Worm (Caenorhabditis elegans) whole organism, L4 larva: ENCODE data around the gene Y54G11A.19.

Experiments
- F10B5.3 ChIP-seq: sonication (generic microtip); optimal IDR thresholded peaks from 2 replicates; lab custom pipeline; 2016; ENCODE audit warnings: mild to moderate bottlenecking, missing genetic modification characterization, missing compliant biosample characterization
- F44E2.7 ChIP-seq: fragments of 200-800 bp; sonication (Bioruptor generic); IDR thresholded peaks from 2 replicates; pipeline ENCODE4 v2.1.2; 2022; ENCODE audit warnings: missing genetic modification characterization, missing compliant biosample characterization
- R02D3.7 ChIP-seq: fragments of 150-350 bp; sonication (generic microtip); optimal IDR thresholded peaks from 3 replicates; lab custom pipeline; 2014; ENCODE audit warnings: missing biosample characterization, missing genetic modification characterization
- T26A8.4 ChIP-seq: fragments of 200-800 bp; sonication (Bioruptor generic); IDR thresholded peaks from 2 replicates; pipeline ENCODE4 v1.3.6; 2022; ENCODE audit warnings: missing genetic modification characterization, missing compliant biosample characterization
- Y48G9A.11 ChIP-seq: fragments of 200-800 bp; sonication (Bioruptor generic); IDR thresholded peaks from 2 replicates; pipeline ENCODE4 v1.3.6; 2022; ENCODE audit warnings: missing genetic modification reagents, missing genetic modification characterization, missing compliant biosample characterization
- Y5F2A.4 ChIP-seq: fragments of 200-800 bp; sonication (Bioruptor generic); optimal IDR thresholded peaks from 2 replicates; lab custom pipeline; 2018; ENCODE audit warnings: mild to moderate bottlenecking, missing genetic modification characterization, missing compliant biosample characterization
- aha-1 ChIP-seq: fragments of 150-350 bp; peaks from one replicate; lab custom pipeline; 2014; ENCODE audit warnings: missing biosample characterization, missing genetic modification characterization
- aly-2 ChIP-seq: sonication (generic microtip); optimal IDR thresholded peaks from 2 replicates; lab custom pipeline; 2018; ENCODE audit warnings: missing biosample characterization, missing genetic modification characterization
- arid-1 ChIP-seq: fragments of 200-800 bp; sonication (Bioruptor generic); conservative IDR thresholded peaks from 2 replicates; pipeline ENCODE4 v1.3.6; 2022; ENCODE audit warnings: missing genetic modification reagents, missing genetic modification characterization, missing compliant biosample characterization
- attf-4 ChIP-seq: sonication (generic microtip); optimal IDR thresholded peaks from 3 replicates; lab custom pipeline; 2017; ENCODE audit warnings: missing biosample characterization, missing genetic modification characterization
- ceh-20 ChIP-seq: fragments of 200-800 bp; sonication (Bioruptor generic); IDR thresholded peaks from 2 replicates; pipeline ENCODE4 v1.3.6; 2022; ENCODE audit warnings: missing genetic modification reagents, missing genetic modification characterization, missing compliant biosample characterization
- ceh-28 ChIP-seq: fragments of 150-350 bp; optimal IDR thresholded peaks from 2 replicates; lab custom pipeline; 2014; ENCODE audit warnings: missing biosample characterization, missing genetic modification reagents, missing genetic modification characterization
- ceh-82 ChIP-seq: sonication (generic microtip); optimal IDR thresholded peaks from 2 replicates; lab custom pipeline; 2017; ENCODE audit warnings: missing biosample characterization, missing genetic modification characterization
- daf-16 ChIP-seq, 3 experiments: sonication (generic microtip); optimal IDR thresholded peaks; 2 replicates each; lab custom pipeline; 2016 to 2017; ENCODE audit warnings: missing genetic modification characterization in 3 of 3, missing genetic modification reagents in 3 of 3, mild to moderate bottlenecking in 2 of 3, missing compliant biosample characterization in 2 of 3, missing biosample characterization in 1 of 3, moderate library complexity in 1 of 3
- dmd-8 ChIP-seq: fragments of 200-800 bp; sonication (Bioruptor generic); IDR thresholded peaks from 2 replicates; pipeline ENCODE4 v1.3.6; 2022; ENCODE audit warnings: missing genetic modification characterization, missing compliant biosample characterization
- dmd-9 ChIP-seq: fragments of 200-800 bp; sonication (Bioruptor generic); IDR thresholded peaks from 2 replicates; pipeline ENCODE4 v1.3.6; 2022; ENCODE audit warnings: missing genetic modification reagents, missing genetic modification characterization, missing compliant biosample characterization
- dpl-1 ChIP-seq: fragments of 150-350 bp; optimal IDR thresholded peaks from 2 replicates; lab custom pipeline; 2014; ENCODE audit warnings: missing biosample characterization, missing genetic modification reagents, missing genetic modification characterization
- dve-1 ChIP-seq: sonication (generic microtip); optimal IDR thresholded peaks from 2 replicates; lab custom pipeline; 2017; ENCODE audit warnings: antibody characterized with exemption, mild to moderate bottlenecking, missing genetic modification characterization, missing compliant biosample characterization; ENCODE audit not compliant: insufficient read depth
- egl-43 ChIP-seq: fragments of 200-800 bp; sonication (Bioruptor generic); IDR thresholded peaks from 2 replicates; pipeline ENCODE4 v1.3.6; 2022; ENCODE audit warnings: missing genetic modification reagents, missing genetic modification characterization, missing compliant biosample characterization
- gei-8 ChIP-seq: fragments of 200-800 bp; sonication (Bioruptor generic); optimal IDR thresholded peaks from 2 replicates; lab custom pipeline; 2018; ENCODE audit warnings: mild to moderate bottlenecking, missing genetic modification characterization, missing compliant biosample characterization
- hif-1 ChIP-seq, 2 experiments: sonication (generic microtip); optimal IDR thresholded peaks; 2 replicates each; lab custom pipeline; 2016 to 2017; ENCODE audit warnings: missing compliant biosample characterization in 2 of 2, missing genetic modification characterization in 2 of 2, missing genetic modification reagents in 2 of 2, missing genotype in 2 of 2, mild to moderate bottlenecking in 1 of 2
- hlh-11 ChIP-seq: fragments of 200-800 bp; sonication (Bioruptor generic); optimal IDR thresholded peaks from 2 replicates; lab custom pipeline; 2018; ENCODE audit warnings: mild to moderate bottlenecking, missing genetic modification characterization, missing compliant biosample characterization
- hmg-1.1 ChIP-seq: fragments of 200-800 bp; sonication (Bioruptor generic); IDR thresholded peaks from 2 replicates; pipeline ENCODE4 v1.3.6; 2022; ENCODE audit warnings: missing genetic modification reagents, missing genetic modification characterization, missing compliant biosample characterization
- lim-7 ChIP-seq: fragments of 200-800 bp; sonication (Bioruptor generic); IDR thresholded peaks from 2 replicates; pipeline ENCODE4 v1.3.6; 2022; ENCODE audit warnings: missing genetic modification characterization, missing compliant biosample characterization
- lin-13 ChIP-seq: fragments of 150-350 bp; optimal IDR thresholded peaks from 2 replicates; lab custom pipeline; 2014; ENCODE audit warnings: missing biosample characterization, missing genetic modification reagents, missing genetic modification characterization
- lin-38 ChIP-seq: fragments of 200-800 bp; sonication (Bioruptor generic); IDR thresholded peaks from 2 replicates; pipeline ENCODE4 v1.3.6; 2022; ENCODE audit warnings: missing genetic modification reagents, missing genetic modification characterization, missing compliant biosample characterization
- lsy-2 ChIP-seq, 2 experiments: fragments of 150-350 bp in 1 of 2; sonication (generic microtip) in 1 of 2; optimal IDR thresholded peaks; 2 replicates each; lab custom pipeline; 2014 to 2017; ENCODE audit warnings: missing biosample characterization in 2 of 2, missing genetic modification characterization in 2 of 2
- madf-9 ChIP-seq: fragments of 200-800 bp; sonication (Bioruptor generic); conservative IDR thresholded peaks from 2 replicates; pipeline ENCODE4 v1.3.6; 2022; ENCODE audit warnings: missing genetic modification reagents, missing genetic modification characterization, missing compliant biosample characterization
- mdl-1 ChIP-seq, 2 experiments: fragments of 150-350 bp in 1 of 2; sonication (generic microtip) in 1 of 2; optimal IDR thresholded peaks; 2 replicates each; lab custom pipeline; 2014 to 2017; ENCODE audit warnings: missing biosample characterization in 2 of 2, missing genetic modification characterization in 2 of 2
- mep-1 ChIP-seq: fragments of 150-350 bp; sonication (generic microtip); optimal IDR thresholded peaks from 3 replicates; lab custom pipeline; 2014; ENCODE audit warnings: missing biosample characterization, missing genetic modification characterization
- mes-2 ChIP-seq: sonication (generic microtip); optimal IDR thresholded peaks from 2 replicates; lab custom pipeline; 2016; ENCODE audit warnings: missing genotype, mild to moderate bottlenecking, missing genetic modification characterization, missing compliant biosample characterization; ENCODE audit not compliant: poor library complexity, severe bottlenecking
- mxl-3 ChIP-seq: fragments of 200-800 bp; sonication (Bioruptor generic); optimal IDR thresholded peaks from 2 replicates; lab custom pipeline; 2018; ENCODE audit warnings: mild to moderate bottlenecking, missing genetic modification characterization, missing compliant biosample characterization
- nhr-25 ChIP-seq: sonication (generic microtip); optimal IDR thresholded peaks from 2 replicates; lab custom pipeline; 2017; ENCODE audit warnings: missing genetic modification characterization, mild to moderate bottlenecking, missing compliant biosample characterization, antibody characterized with exemption, moderate library complexity, borderline replicate concordance; ENCODE audit not compliant: insufficient read depth
- nhr-28 ChIP-seq: fragments of 150-350 bp; optimal IDR thresholded peaks from 2 replicates; lab custom pipeline; 2014; ENCODE audit warnings: missing biosample characterization, missing genetic modification characterization
- nhr-42 ChIP-seq: fragments of 200-800 bp; sonication (Bioruptor generic); IDR thresholded peaks from 2 replicates; pipeline ENCODE4 v1.3.6; 2022; ENCODE audit warnings: missing genetic modification characterization, missing compliant biosample characterization
- nhr-76 ChIP-seq: fragments of 150-350 bp; optimal IDR thresholded peaks from 2 replicates; lab custom pipeline; 2014; ENCODE audit warnings: missing biosample characterization, missing genetic modification characterization
- php-3 ChIP-seq: fragments of 200-800 bp; sonication (Bioruptor generic); IDR thresholded peaks from 2 replicates; pipeline ENCODE4 v1.3.6; 2022; ENCODE audit warnings: missing genetic modification reagents, missing genetic modification characterization, missing compliant biosample characterization
- rbr-2 ChIP-seq: sonication (generic microtip); optimal IDR thresholded peaks from 2 replicates; lab custom pipeline; 2016; ENCODE audit warnings: missing genotype, missing genetic modification characterization, missing compliant biosample characterization
- sdz-12 ChIP-seq: fragments of 200-800 bp; sonication (Bioruptor generic); optimal IDR thresholded peaks from 2 replicates; lab custom pipeline; 2018; ENCODE audit warnings: mild to moderate bottlenecking, missing genetic modification characterization, missing compliant biosample characterization
- skn-1 ChIP-seq: fragments of 150-350 bp; optimal IDR thresholded peaks from 2 replicates; lab custom pipeline; 2014; ENCODE audit warnings: missing biosample characterization, missing genetic modification characterization
- snpc-1.2 ChIP-seq: fragments of 200-800 bp; sonication (Bioruptor generic); IDR thresholded peaks from 2 replicates; pipeline ENCODE4 v1.3.6; 2022; ENCODE audit warnings: missing genetic modification reagents, missing genetic modification characterization, missing compliant biosample characterization
- unc-39 ChIP-seq: sonication (generic microtip); optimal IDR thresholded peaks from 2 replicates; lab custom pipeline; 2017; ENCODE audit warnings: missing biosample characterization, missing genetic modification characterization
- unc-62 ChIP-seq, 3 experiments: fragments of 150-350 bp in 1 of 3; sonication (generic microtip); optimal IDR thresholded peaks in 2 of 3; peaks in 1 of 3; 1 replicate in 1 of 3; 2 replicates in 2 of 3; lab custom pipeline; 2014 to 2017; ENCODE audit warnings: missing biosample characterization in 3 of 3, missing genetic modification characterization in 3 of 3, missing genetic modification reagents in 3 of 3, missing genotype in 1 of 3
- zfp-3 ChIP-seq: fragments of 200-800 bp; sonication (Bioruptor generic); conservative IDR thresholded peaks from 2 replicates; pipeline ENCODE4 v1.3.6; 2022; ENCODE audit warnings: missing genetic modification reagents, missing genetic modification characterization, missing compliant biosample characterization
- zip-2 ChIP-seq: fragments of 150-350 bp; optimal IDR thresholded peaks from 2 replicates; lab custom pipeline; 2014; ENCODE audit warnings: missing biosample characterization, missing genetic modification characterization

The Y54G11A.19 gene

ce11 chrII:14249489-14249888 is 7.2 kb downstream of the Y54G11A.19 start (continued):
- TF ChIP-seq hif-1 (tag; optimal IDR thresholded peaks at IDR 0.05; lab: Kevin White, UChicago), result peak in 1 of 2 experiments; percentile 38
- TF ChIP-seq hlh-11 (tag; lab: Kevin White, UChicago), result peak; percentile 72
- peak; percentile 47 for TF ChIP-seq dve-1
- TF ChIP-seq lsy-2 (tag; optimal IDR thresholded peaks at IDR 0.05; lab: Kevin White, UChicago), result peak; percentile 4 to 54
- peak; percentile 45; the same call in 1 of the 2 replicates for TF ChIP-seq madf-9 (GFP tag; lab: Robert Waterston, UW)
- peak; percentile 51 for TF ChIP-seq dpl-1 (GFP tag; lab: Kevin White, UChicago)
- no peak for TF ChIP-seq arid-1 (GFP tag; lab: Robert Waterston, UW)
- peak; percentile 50 for TF ChIP-seq ceh-28 (tag; lab: Kevin White, UChicago)
- TF ChIP-seq gei-8 (GFP tag; lab: Kevin White, UChicago), result no peak
- 0 out of 2 replicates have a peak, but pooled peaks have one; percentile 7 for TF ChIP-seq php-3 (GFP tag; lab: Robert Waterston, UW)
- TF ChIP-seq lin-13 (GFP tag; lab: Kevin White, UChicago), result peak; percentile 7
- TF ChIP-seq zip-2 (tag; lab: Kevin White, UChicago), result no peak
- TF ChIP-seq rbr-2 (tag; lab: Kevin White, UChicago), result peak; percentile 64
- TF ChIP-seq nhr-25, result peak; percentile 15

- TF ChIP-seq Y5F2A.4 (GFP tag; lab: Kevin White, UChicago) (no peak), dmd-8 (no peak), rbr-2 (tag; lab: Kevin White, UChicago) (peak; percentile 18), mes-2 (tag; lab: Kevin White, UChicago) (peak; percentile 36), aha-1 (tag; lab: Kevin White, UChicago) (peak; percentile 94), unc-39 (tag; lab: Kevin White, UChicago) (no peak), sdz-12 (no peak), hmg-1.1 (GFP tag; lab: Robert Waterston, UW) (peak; percentile 61; the same call in 1 of the 2 replicates), zip-2 (tag; lab: Kevin White, UChicago) (no peak), ceh-20 (GFP tag; lab: Robert Waterston, UW) (no peak), nhr-42 (GFP tag; lab: Robert Waterston, UW) (peak; percentile 63; the same call in 1 of the 2 replicates), nhr-28 (tag; lab: Kevin White, UChicago) (peak; percentile 86), nhr-76 (tag; lab: Kevin White, UChicago) (no peak), mdl-1 (tag; optimal IDR thresholded peaks at IDR 0.05; lab: Kevin White, UChicago) (peak in 1 of 2 experiments; percentile 17), F44E2.7 (GFP tag; lab: Robert Waterston, UW) (no peak), egl-43 (GFP tag; lab: Robert Waterston, UW) (peak; percentile 23; the same call in 1 of the 2 replicates), R02D3.7 (no peak), ceh-82 (tag; lab: Kevin White, UChicago) (no peak), attf-4 (tag; lab: Kevin White, UChicago) (no peak), zfp-3 (GFP tag; lab: Robert Waterston, UW) (no peak), daf-16 (GFP tag; optimal IDR thresholded peaks at IDR 0.05; lab: Kevin White, UChicago) (no peak), daf-16 (tag; optimal IDR thresholded peaks at IDR 0.05; lab: Kevin White, UChicago) (peak; percentile 15), dpl-1 (GFP tag; lab: Kevin White, UChicago) (peak; percentile 52), unc-62 (GFP tag; optimal IDR thresholded peaks at IDR 0.05 in 1 of 2; lab: Kevin White, UChicago) (peak in 1 of 2 experiments; percentile 29), unc-62 (tag; optimal IDR thresholded peaks at IDR 0.05; lab: Kevin White, UChicago) (no peak), mep-1 (peak; percentile 75), dmd-9 (GFP tag; lab: Robert Waterston, UW) (no peak), skn-1 (tag; lab: Kevin White, UChicago) (no peak), snpc-1.2 (no peak), Y48G9A.11 (GFP tag; lab: Robert Waterston, UW) (no peak), lin-38 (GFP tag; lab: Robert Waterston, UW) (peak; percentile 22; the same call in 1 of the 2 replicates), aly-2 (tag; lab: Kevin White, UChicago) (no peak), F10B5.3 (tag; lab: Kevin White, UChicago) (no peak), mxl-3 (GFP tag; lab: Kevin White, UChicago) (peak; percentile 80), T26A8.4 (GFP tag; lab: Robert Waterston, UW) (no peak), lim-7 (GFP tag; lab: Robert Waterston, UW) (no peak)
Observed at ce11 chrII:14247748-14248502, 8.8 kb downstream of the Y54G11A.19 start.
